Fruit fly (Drosophila melanogaster) whole organism, embryonic: ENCODE measurements around the gene beat-Ib.

Experiments
- ATbp ChIP-seq: fragments of 200-800 bp; sonication (Bioruptor generic); optimal IDR thresholded peaks from 2 replicates; lab custom pipeline; 2017; ENCODE audit warnings: missing biosample characterization, mild to moderate bottlenecking, missing genetic modification characterization, missing genetic modification reagents
- Aef1 ChIP-seq: fragments of 200-800 bp; sonication (Bioruptor generic); IDR thresholded peaks from 3 replicates; pipeline ENCODE4 v1.3.6; 2022; ENCODE audit warnings: missing biosample characterization, missing genetic modification characterization
- Bdp1 ChIP-seq: fragments of 200-800 bp; sonication (Bioruptor generic); optimal IDR thresholded peaks from 3 replicates; lab custom pipeline; 2016; ENCODE audit warnings: missing biosample characterization, missing genetic modification characterization
- CG1024 ChIP-seq: fragments of 200-800 bp; sonication (Bioruptor generic); IDR thresholded peaks from 2 replicates; pipeline ENCODE4 v1.3.6; 2022; ENCODE audit warnings: missing biosample characterization, missing genetic modification characterization
- CG11696 ChIP-seq: fragments of 200-800 bp; sonication (Bioruptor generic); IDR thresholded peaks from 2 replicates; pipeline ENCODE4 v1.3.6; 2022; ENCODE audit warnings: missing biosample characterization, missing genetic modification characterization
- CG12769 ChIP-seq: fragments of 200-800 bp; sonication (Bioruptor generic); optimal IDR thresholded peaks from 2 replicates; lab custom pipeline; 2019; ENCODE audit warnings: missing biosample characterization, mild to moderate bottlenecking, missing genetic modification characterization, moderate library complexity
- CG13123 ChIP-seq: fragments of 200-800 bp; sonication (Bioruptor generic); optimal IDR thresholded peaks from 2 replicates; lab custom pipeline; 2016; ENCODE audit warnings: missing biosample characterization, missing genetic modification characterization
- CG17802 ChIP-seq: fragments of 200-800 bp; sonication (Bioruptor generic); optimal IDR thresholded peaks from 2 replicates; lab custom pipeline; 2018; ENCODE audit warnings: missing biosample characterization, mild to moderate bottlenecking, missing genetic modification characterization, moderate library complexity
- CG1792 ChIP-seq: fragments of 200-800 bp; sonication (Bioruptor generic); optimal IDR thresholded peaks from 2 replicates; lab custom pipeline; 2016; ENCODE audit warnings: missing biosample characterization, missing genetic modification characterization
- CG2712 ChIP-seq: fragments of 200-800 bp; optimal IDR thresholded peaks from 3 replicates; lab custom pipeline; 2019; ENCODE audit warnings: missing biosample characterization, mild to moderate bottlenecking, missing genetic modification characterization, moderate library complexity
- CG31388 ChIP-seq: fragments of 200-800 bp; sonication (Bioruptor generic); optimal IDR thresholded peaks from 2 replicates; lab custom pipeline; 2016; ENCODE audit warnings: missing biosample characterization, missing genetic modification characterization
- CG3407 ChIP-seq: fragments of 200-800 bp; sonication (Bioruptor generic); optimal IDR thresholded peaks from 2 replicates; lab custom pipeline; 2018; ENCODE audit warnings: missing biosample characterization, mild to moderate bottlenecking, missing genetic modification characterization
- CG7928 ChIP-seq: fragments of 200-800 bp; sonication (Bioruptor generic); optimal IDR thresholded peaks from 2 replicates; lab custom pipeline; 2017; ENCODE audit warnings: missing biosample characterization, mild to moderate bottlenecking, missing genetic modification characterization
- CG8290 ChIP-seq, 3 experiments: fragments of 200-800 bp; sonication (Bioruptor generic); optimal IDR thresholded peaks; 2 replicates each; lab custom pipeline; 2016 to 2019; ENCODE audit warnings: missing biosample characterization in 3 of 3, missing genetic modification characterization in 3 of 3, mild to moderate bottlenecking in 2 of 3, moderate library complexity in 1 of 3
- CG8765 ChIP-seq: fragments of 200-800 bp; sonication (Bioruptor generic); IDR thresholded peaks from 2 replicates; pipeline ENCODE4 v1.3.6; 2022; ENCODE audit warnings: missing biosample characterization, missing genetic modification characterization
- CG8924 ChIP-seq: fragments of 200-800 bp; optimal IDR thresholded peaks from 3 replicates; lab custom pipeline; 2019; ENCODE audit warnings: missing biosample characterization, mild to moderate bottlenecking, missing genetic modification characterization, moderate library complexity
- CG9932 ChIP-seq: fragments of 200-800 bp; sonication (Bioruptor generic); IDR thresholded peaks from 2 replicates; pipeline ENCODE4 v1.3.6; 2022; ENCODE audit warnings: missing biosample characterization, missing genetic modification characterization
- D19A ChIP-seq: fragments of 200-800 bp; optimal IDR thresholded peaks from 3 replicates; lab custom pipeline; 2019; ENCODE audit warnings: missing biosample characterization, mild to moderate bottlenecking, missing genetic modification characterization, moderate library complexity
- Dfd ChIP-seq, 2 experiments: fragments of >200 bp; optimal IDR thresholded peaks; 2 replicates each; lab custom pipeline; 2017; ENCODE audit warnings: missing biosample characterization in 2 of 2, missing genetic modification characterization in 2 of 2
- Dll ChIP-seq: fragments of 200-800 bp; sonication (Bioruptor generic); IDR thresholded peaks from 4 replicates; pipeline ENCODE4 v1.3.6; 2022; ENCODE audit warnings: missing biosample characterization, missing genetic modification characterization; ENCODE audit not compliant: partially characterized antibody
- Dp ChIP-seq: fragments of 200-800 bp; sonication (Bioruptor generic); optimal IDR thresholded peaks from 2 replicates; lab custom pipeline; 2018; ENCODE audit warnings: missing biosample characterization, mild to moderate bottlenecking, missing genetic modification characterization, moderate library complexity
- Gug ChIP-seq: fragments of 200-800 bp; sonication (Bioruptor generic); IDR thresholded peaks from 4 replicates; pipeline ENCODE4 v1.3.6; 2022; ENCODE audit warnings: missing biosample characterization, missing genetic modification characterization
- HLH4C ChIP-seq: fragments of 200-800 bp; sonication (Bioruptor generic); IDR thresholded peaks from 3 replicates; pipeline ENCODE4 v1.3.6; 2022; ENCODE audit warnings: missing biosample characterization, missing genetic modification characterization; ENCODE audit not compliant: partially characterized antibody
- NFAT ChIP-seq: fragments of 200-800 bp; sonication (Bioruptor generic); IDR thresholded peaks from 2 replicates; pipeline ENCODE4 v1.3.6; 2022; ENCODE audit warnings: missing biosample characterization, missing genetic modification characterization
- Neu2 ChIP-seq: fragments of 200-800 bp; sonication (Bioruptor generic); optimal IDR thresholded peaks from 3 replicates; lab custom pipeline; 2016; ENCODE audit warnings: missing biosample characterization, missing genetic modification characterization, borderline replicate concordance
- Stat92E ChIP-seq, 3 experiments: fragments of >200 bp in 2 of 3; fragments of 200-800 bp in 1 of 3; sonication (Bioruptor generic) in 1 of 3; optimal IDR thresholded peaks; 2 replicates each; lab custom pipeline; 2017 to 2019; ENCODE audit warnings: missing biosample characterization in 3 of 3, missing genetic modification characterization in 3 of 3, mild to moderate bottlenecking in 1 of 3, moderate library complexity in 1 of 3
- amos ChIP-seq: fragments of 200-800 bp; sonication (Bioruptor generic); IDR thresholded peaks from 2 replicates; pipeline ENCODE4 v1.3.6; 2022; ENCODE audit warnings: missing biosample characterization, missing genetic modification characterization; ENCODE audit not compliant: partially characterized antibody
- ato ChIP-seq: fragments of 200-800 bp; sonication (Bioruptor generic); IDR thresholded peaks from 2 replicates; pipeline ENCODE4 v1.3.6; 2022; ENCODE audit warnings: missing biosample characterization, missing genetic modification characterization; ENCODE audit not compliant: partially characterized antibody
- bcd ChIP-seq: fragments of 200-800 bp; sonication (Bioruptor generic); optimal IDR thresholded peaks from 2 replicates; lab custom pipeline; 2017; ENCODE audit warnings: missing biosample characterization, mild to moderate bottlenecking, missing genetic modification characterization
- chinmo ChIP-seq: fragments of 200-800 bp; sonication (Bioruptor generic); IDR thresholded peaks from 4 replicates; pipeline ENCODE4 v1.3.6; 2022; ENCODE audit warnings: missing biosample characterization, missing genetic modification characterization; ENCODE audit not compliant: partially characterized antibody
- corto ChIP-seq: fragments of 200-800 bp; sonication (Bioruptor generic); optimal IDR thresholded peaks from 2 replicates; lab custom pipeline; 2016; ENCODE audit warnings: missing biosample characterization, mild to moderate bottlenecking, missing genetic modification characterization, moderate library complexity
- esg ChIP-seq: fragments of 200-800 bp; sonication (Bioruptor generic); conservative IDR thresholded peaks from 2 replicates; pipeline ENCODE4 v1.3.6; 2022; ENCODE audit warnings: missing biosample characterization, missing genetic modification characterization
- ewg ChIP-seq: fragments of 200-800 bp; sonication (Bioruptor generic); optimal IDR thresholded peaks from 3 replicates; lab custom pipeline; 2017; ENCODE audit warnings: mild to moderate bottlenecking, missing biosample characterization, missing genetic modification reagents, missing genetic modification characterization
- lbe ChIP-seq: fragments of 200-800 bp; sonication (Bioruptor generic); optimal IDR thresholded peaks from 2 replicates; lab custom pipeline; 2016; ENCODE audit warnings: missing biosample characterization, mild to moderate bottlenecking, missing genetic modification characterization
- nerfin-2 ChIP-seq: fragments of 200-800 bp; sonication (Bioruptor generic); IDR thresholded peaks from 2 replicates; pipeline ENCODE4 v1.3.6; 2022; ENCODE audit warnings: missing biosample characterization, missing genetic modification characterization; ENCODE audit not compliant: partially characterized antibody
- nom ChIP-seq: fragments of 200-800 bp; sonication (Bioruptor generic); optimal IDR thresholded peaks from 2 replicates; lab custom pipeline; 2017; ENCODE audit warnings: missing biosample characterization, missing genetic modification characterization, mild to moderate bottlenecking, moderate library complexity, missing genetic modification reagents
- oc ChIP-seq: fragments of 200-800 bp; sonication (Bioruptor generic); optimal IDR thresholded peaks from 2 replicates; lab custom pipeline; 2018; ENCODE audit warnings: missing biosample characterization, mild to moderate bottlenecking, missing genetic modification characterization, moderate library complexity
- odd ChIP-seq: fragments of 200-800 bp; sonication (Bioruptor generic); optimal IDR thresholded peaks from 2 replicates; lab custom pipeline; 2017; ENCODE audit warnings: missing biosample characterization, mild to moderate bottlenecking, missing genetic modification characterization
- peb ChIP-seq: fragments of 200-800 bp; sonication (Bioruptor generic); IDR thresholded peaks from 2 replicates; pipeline ENCODE4 v1.3.6; 2022; ENCODE audit warnings: missing biosample characterization, missing genetic modification characterization
- row ChIP-seq: fragments of 200-800 bp; sonication (Bioruptor generic); IDR thresholded peaks from 3 replicates; pipeline ENCODE4 v1.3.6; 2022; ENCODE audit warnings: missing biosample characterization, missing genetic modification characterization
- shn ChIP-seq: fragments of 200-800 bp; sonication (Bioruptor generic); optimal IDR thresholded peaks from 3 replicates; lab custom pipeline; 2016; ENCODE audit warnings: missing biosample characterization, missing genetic modification characterization
- stc ChIP-seq: fragments of 200-800 bp; sonication (Bioruptor generic); IDR thresholded peaks from 2 replicates; pipeline ENCODE4 v1.3.6; 2022; ENCODE audit warnings: missing biosample characterization, missing genetic modification characterization
- stwl ChIP-seq: fragments of 200-800 bp; sonication (Bioruptor generic); optimal IDR thresholded peaks from 3 replicates; lab custom pipeline; 2018; ENCODE audit warnings: missing biosample characterization, mild to moderate bottlenecking, missing genetic modification characterization, moderate library complexity
- tin ChIP-seq: fragments of 200-800 bp; sonication (Bioruptor generic); optimal IDR thresholded peaks from 3 replicates; lab custom pipeline; 2016; ENCODE audit warnings: missing biosample characterization, missing genetic modification characterization
- tna ChIP-seq: fragments of 200-800 bp; sonication (Bioruptor generic); IDR thresholded peaks from 2 replicates; pipeline ENCODE4 v1.3.6; 2022; ENCODE audit warnings: missing biosample characterization, missing genetic modification characterization; ENCODE audit not compliant: partially characterized antibody
- vfl ChIP-seq: fragments of 200-800 bp; sonication (Bioruptor generic); optimal IDR thresholded peaks from 2 replicates; lab custom pipeline; 2016; ENCODE audit warnings: missing biosample characterization, missing genetic modification characterization

beat-Ib gene

dm6 chr2L:15908496-15909276, 53.5 kb downstream of the beat-Ib start (continued):
- TF ChIP-seq Dll (GFP tag; lab: Robert Waterston, UW): no peak; the same call in 3 of the 4 replicates
- peak; percentile 56 for TF ChIP-seq Aef1
- no peak for TF ChIP-seq CG8290 (GFP tag; optimal IDR thresholded peaks at IDR 0.05; lab: Kevin White, UChicago)
- peak in 1 of 2 experiments; percentile 10 for TF ChIP-seq CG8290 (tag; optimal IDR thresholded peaks at IDR 0.05; lab: Kevin White, UChicago)
- no peak for TF ChIP-seq Dp (GFP tag; lab: Kevin White, UChicago)
- peak; percentile 63 for TF ChIP-seq D19A
- no peak for TF ChIP-seq corto (GFP tag; lab: Kevin White, UChicago)
- no peak for TF ChIP-seq CG13123 (GFP tag; lab: Kevin White, UChicago)

- TF ChIP-seq esg (GFP tag; lab: Robert Waterston, UW) (no peak), Dfd (GFP tag; optimal IDR thresholded peaks at IDR 0.05; lab: Kevin White, UChicago) (no peak), Bdp1 (GFP tag; lab: Kevin White, UChicago) (no peak), CG2712 (tag; lab: Kevin White, UChicago) (no peak), CG1024 (GFP tag; lab: Robert Waterston, UW) (0 out of 2 replicates have a peak, but pooled peaks have one; percentile 3), CG8765 (0 out of 2 replicates have a peak, but pooled peaks have one; percentile 13), row (GFP tag; lab: Robert Waterston, UW) (peak; percentile 58; the same call in 2 of the 3 replicates), tin (no peak), ato (GFP tag; lab: Robert Waterston, UW) (no peak), Gug (GFP tag; lab: Robert Waterston, UW) (peak; percentile 35; the same call in 1 of the 4 replicates), Stat92E (GFP tag; optimal IDR thresholded peaks at IDR 0.05; lab: Kevin White, UChicago) (no peak), ATbp (GFP tag; lab: Kevin White, UChicago) (no peak), CG17802 (peak; percentile 42), stc (GFP tag; lab: Robert Waterston, UW) (peak; percentile 16; the same call in 1 of the 2 replicates), nom (GFP tag; lab: Kevin White, UChicago) (no peak), stwl (tag; lab: Kevin White, UChicago) (no peak), tna (GFP tag; lab: Robert Waterston, UW) (no peak), peb (GFP tag; lab: Robert Waterston, UW) (no peak), CG3407 (GFP tag; lab: Kevin White, UChicago) (no peak), odd (GFP tag; lab: Kevin White, UChicago) (no peak), CG7928 (GFP tag; lab: Kevin White, UChicago) (no peak), bcd (GFP tag; lab: Kevin White, UChicago) (no peak), NFAT (GFP tag; lab: Robert Waterston, UW) (no peak), CG31388 (GFP tag; lab: Kevin White, UChicago) (no peak), CG8924 (tag; lab: Kevin White, UChicago) (no peak), Dp (GFP tag; lab: Kevin White, UChicago) (no peak), HLH4C (no peak), CG11696 (GFP tag; lab: Robert Waterston, UW) (0 out of 2 replicates have a peak, but pooled peaks have one; percentile 4), Neu2 (GFP tag; lab: Kevin White, UChicago) (no peak), CG12769 (tag; lab: Kevin White, UChicago) (peak; percentile 67), vfl (GFP tag; lab: Kevin White, UChicago) (no peak), shn (GFP tag; lab: Kevin White, UChicago) (no peak), amos (GFP tag; lab: Robert Waterston, UW) (no peak), lbe (GFP tag; lab: Kevin White, UChicago) (no peak), CG1792 (no peak), nerfin-2 (GFP tag; lab: Robert Waterston, UW) (no peak), ewg (no peak), CG9932 (GFP tag; lab: Robert Waterston, UW) (no peak), oc (peak; percentile 42), chinmo (GFP tag; lab: Robert Waterston, UW) (0 out of 4 replicates have a peak, but pooled peaks have one; percentile 35)
These were observed 54.1 kb downstream of the beat-Ib start for dm6 chr2L:15908086-15908485.
